Fruit fly (Drosophila melanogaster) whole organism, adult: ENCODE measurements around the gene CG33107.

Experiments
- CG11617 ChIP-seq: fragments of 200-800 bp; sonication (Bioruptor generic); optimal IDR thresholded peaks from 2 replicates; lab custom pipeline; 2017; ENCODE audit warnings: mild to moderate bottlenecking, missing biosample characterization, missing genetic modification reagents, missing genetic modification characterization
- CG12768 ChIP-seq: fragments of 200-800 bp; sonication (Bioruptor generic); optimal IDR thresholded peaks from 2 replicates; lab custom pipeline; 2017; ENCODE audit warnings: missing biosample characterization, missing genetic modification characterization, mild to moderate bottlenecking, moderate library complexity, missing genetic modification reagents
- CG14711 ChIP-seq: fragments of 200-800 bp; sonication (Bioruptor generic); optimal IDR thresholded peaks from 2 replicates; lab custom pipeline; 2018; ENCODE audit warnings: missing biosample characterization, mild to moderate bottlenecking, missing genetic modification characterization, moderate library complexity
- CG1620 ChIP-seq: fragments of 200-800 bp; sonication (Bioruptor generic); optimal IDR thresholded peaks from 2 replicates; lab custom pipeline; 2016; ENCODE audit warnings: missing biosample characterization, missing genetic modification characterization
- CG33017 ChIP-seq: fragments of 200-800 bp; sonication (Bioruptor generic); optimal IDR thresholded peaks from 2 replicates; lab custom pipeline; 2018; ENCODE audit warnings: missing biosample characterization, mild to moderate bottlenecking, missing genetic modification characterization, moderate library complexity
- CG5204 ChIP-seq: fragments of 200-800 bp; sonication (Bioruptor generic); optimal IDR thresholded peaks from 2 replicates; lab custom pipeline; 2016; ENCODE audit warnings: missing biosample characterization, missing genetic modification characterization
- CG7045 ChIP-seq: fragments of 200-800 bp; sonication (Bioruptor generic); optimal IDR thresholded peaks from 2 replicates; lab custom pipeline; 2017; ENCODE audit warnings: missing biosample characterization, mild to moderate bottlenecking, missing genetic modification characterization
- CG7101 ChIP-seq: fragments of 200-800 bp; sonication (Bioruptor generic); optimal IDR thresholded peaks from 2 replicates; lab custom pipeline; 2018; ENCODE audit warnings: missing biosample characterization, mild to moderate bottlenecking, missing genetic modification characterization, moderate library complexity
- Clk ChIP-seq: fragments of 200-800 bp; sonication (Bioruptor generic); optimal IDR thresholded peaks from 2 replicates; lab custom pipeline; 2017; ENCODE audit warnings: missing biosample characterization, missing genetic modification characterization
- Crg-1 ChIP-seq: fragments of 200-800 bp; sonication (Bioruptor generic); optimal IDR thresholded peaks from 2 replicates; lab custom pipeline; 2016; ENCODE audit warnings: missing biosample characterization, missing genetic modification characterization
- Hr96 ChIP-seq: fragments of 200-800 bp; sonication (Bioruptor generic); optimal IDR thresholded peaks from 2 replicates; lab custom pipeline; 2016; ENCODE audit warnings: missing biosample characterization, missing genetic modification characterization
- Mnt ChIP-seq: fragments of 200-800 bp; sonication (Bioruptor generic); optimal IDR thresholded peaks from 2 replicates; lab custom pipeline; 2016; ENCODE audit warnings: missing biosample characterization, mild to moderate bottlenecking, missing genetic modification characterization
- bab1 ChIP-seq: fragments of 200-800 bp; sonication (Bioruptor generic); optimal IDR thresholded peaks from 3 replicates; lab custom pipeline; 2019; ENCODE audit warnings: missing biosample characterization, mild to moderate bottlenecking, missing genetic modification characterization, moderate library complexity
- cic ChIP-seq: fragments of 200-800 bp; sonication (Bioruptor generic); optimal IDR thresholded peaks from 2 replicates; lab custom pipeline; 2017; ENCODE audit warnings: missing biosample characterization, mild to moderate bottlenecking, missing genetic modification characterization, moderate library complexity
- cnc ChIP-seq, 2 experiments: fragments of >200 bp; optimal IDR thresholded peaks; 2 replicates each; lab custom pipeline; 2017
- kay ChIP-seq: fragments of 200-800 bp; sonication (Bioruptor generic); peaks from one replicate; lab custom pipeline; 2016; ENCODE audit warnings: missing biosample characterization, missing genetic modification characterization, borderline replicate concordance
- ovo ChIP-seq: fragments of 200-800 bp; sonication (Bioruptor generic); optimal IDR thresholded peaks from 2 replicates; lab custom pipeline; 2016; ENCODE audit warnings: missing biosample characterization, missing genetic modification characterization
- pad ChIP-seq: fragments of 200-800 bp; sonication (Bioruptor generic); optimal IDR thresholded peaks from 3 replicates; lab custom pipeline; 2017; ENCODE audit warnings: missing biosample characterization, missing genetic modification characterization, mild to moderate bottlenecking, moderate library complexity, missing genetic modification reagents
- tj ChIP-seq: fragments of 200-800 bp; sonication (Bioruptor generic); optimal IDR thresholded peaks from 3 replicates; lab custom pipeline; 2017; ENCODE audit warnings: missing biosample characterization, mild to moderate bottlenecking, missing genetic modification characterization, moderate library complexity
- toe ChIP-seq: fragments of 200-800 bp; sonication (Bioruptor generic); optimal IDR thresholded peaks from 2 replicates; lab custom pipeline; 2016; ENCODE audit warnings: missing biosample characterization, missing genetic modification characterization

CG33107 gene

DNA sequence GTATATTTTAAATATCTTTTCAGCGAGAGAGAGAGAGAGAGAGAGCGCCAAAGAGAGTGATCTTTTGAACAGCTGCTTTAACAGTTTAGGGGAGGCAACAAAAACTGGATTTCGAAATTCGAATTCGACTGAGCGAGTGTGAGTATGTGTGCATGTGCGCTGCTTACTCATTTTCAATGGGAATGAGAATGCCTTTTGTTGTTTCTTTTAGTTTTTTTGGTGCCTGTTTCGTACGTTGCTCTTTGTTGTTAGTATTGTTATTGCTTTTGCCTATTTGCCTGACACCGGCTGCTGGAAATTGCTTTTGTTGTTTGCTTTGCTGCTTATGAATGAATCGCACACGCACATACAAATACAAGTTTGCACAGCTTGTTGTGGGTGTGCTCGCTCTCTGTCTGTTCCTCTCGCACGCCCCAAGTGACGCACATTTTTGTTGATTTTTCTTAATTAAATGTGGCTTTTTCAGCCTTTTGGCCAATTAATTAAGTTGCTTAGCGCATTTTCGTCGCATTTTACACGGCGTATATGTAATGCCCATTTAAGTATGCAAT, 42.4 kb upstream of the CG33107 start:
- TF ChIP-seq Mnt (GFP tag; lab: Kevin White, UChicago) (peak; percentile 38), cic (GFP tag; lab: Kevin White, UChicago) (peak; percentile 98), toe (GFP tag; lab: Kevin White, UChicago) (no peak), pad (GFP tag; lab: Kevin White, UChicago) (peak; percentile 77), CG12768 (GFP tag; lab: Kevin White, UChicago) (peak; percentile 75), CG14711 (peak; percentile 3), CG7101 (peak; percentile 26), CG7045 (GFP tag; lab: Kevin White, UChicago) (peak; percentile 64), tj (GFP tag; lab: Kevin White, UChicago) (peak; percentile 48), Crg-1 (no peak), kay (GFP tag; lab: Kevin White, UChicago) (peak; percentile 98), Hr96 (GFP tag; lab: Kevin White, UChicago) (no peak), CG11617 (GFP tag; lab: Kevin White, UChicago) (peak; percentile 51), cnc (optimal IDR thresholded peaks at IDR 0.05; lab: Kevin White, UChicago) (no peak)

DNA sequence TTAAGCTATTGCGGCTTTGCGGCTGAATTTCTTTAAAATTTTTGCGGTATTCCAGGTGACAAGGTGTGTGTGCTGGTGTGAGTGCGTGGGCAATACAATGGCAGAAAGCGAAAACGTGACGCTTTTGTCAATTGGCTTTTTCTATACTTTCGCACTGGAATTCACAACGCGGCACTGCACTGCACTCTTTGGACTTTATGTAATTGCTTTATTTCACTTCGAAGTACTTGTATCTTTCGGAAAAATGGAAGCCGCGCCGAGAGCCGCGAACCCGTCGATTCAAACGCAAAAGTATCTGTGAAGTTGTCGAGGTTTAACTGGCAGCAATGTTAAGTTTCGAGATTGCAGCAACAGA, 41.8 kb upstream of the CG33107 start:
- TF ChIP-seq bab1 (GFP tag; lab: Kevin White, UChicago) (no peak), CG7101 (no peak), kay (GFP tag; lab: Kevin White, UChicago) (no peak), CG12768 (GFP tag; lab: Kevin White, UChicago) (peak; percentile 38), CG14711 (no peak), cic (GFP tag; lab: Kevin White, UChicago) (no peak), CG33017 (tag; lab: Kevin White, UChicago) (no peak), CG7045 (GFP tag; lab: Kevin White, UChicago) (no peak), CG5204 (GFP tag; lab: Kevin White, UChicago) (no peak)

DNA sequence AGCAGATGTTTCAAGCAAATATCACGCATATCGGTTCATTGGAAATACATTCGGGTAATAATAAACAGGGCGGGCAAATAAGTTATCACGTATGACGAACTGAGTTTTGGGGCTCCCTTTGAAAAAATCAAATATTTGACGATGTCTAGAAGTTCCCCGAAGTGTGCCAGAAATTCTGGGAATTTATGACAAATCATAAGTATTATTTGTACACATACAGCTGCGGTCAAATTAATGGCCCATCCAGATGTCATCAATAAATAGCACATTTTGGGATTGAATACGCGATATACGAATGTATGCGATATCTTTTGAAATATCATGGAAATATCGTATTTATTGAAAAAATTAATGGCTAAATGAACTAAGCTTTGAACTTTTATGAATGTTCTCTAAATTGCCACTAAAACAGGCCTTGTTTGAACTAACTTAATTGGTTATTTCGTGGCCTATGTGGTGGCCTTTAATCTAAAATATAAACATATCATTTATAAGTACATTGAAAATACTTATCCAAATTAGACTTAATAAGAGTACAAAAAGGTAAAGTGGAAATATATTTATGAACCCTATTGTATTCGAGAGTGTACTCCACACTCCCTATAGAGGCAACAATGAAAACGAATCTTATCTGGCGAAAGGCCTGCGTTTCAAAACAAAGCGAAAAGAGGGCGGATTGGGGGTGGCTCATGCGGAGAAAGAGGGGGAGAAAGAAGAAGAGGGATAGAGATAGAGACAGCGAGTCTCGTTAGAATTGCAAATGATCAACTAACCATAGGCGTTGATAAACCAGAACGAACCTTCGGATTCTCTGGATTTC, 41.2 kb upstream of the CG33107 start:
- TF ChIP-seq CG14711, result peak; percentile 31
- no peak for TF ChIP-seq toe (GFP tag; lab: Kevin White, UChicago)
- peak; percentile 12 for TF ChIP-seq CG5204 (GFP tag; lab: Kevin White, UChicago)
- peak; percentile 9 for TF ChIP-seq bab1 (GFP tag; lab: Kevin White, UChicago)
- no peak for TF ChIP-seq Clk (GFP tag; lab: Kevin White, UChicago)
- no peak for TF ChIP-seq cic (GFP tag; lab: Kevin White, UChicago)
- no peak for TF ChIP-seq pad (GFP tag; lab: Kevin White, UChicago)
- TF ChIP-seq CG7101, result peak; percentile 19

DNA sequence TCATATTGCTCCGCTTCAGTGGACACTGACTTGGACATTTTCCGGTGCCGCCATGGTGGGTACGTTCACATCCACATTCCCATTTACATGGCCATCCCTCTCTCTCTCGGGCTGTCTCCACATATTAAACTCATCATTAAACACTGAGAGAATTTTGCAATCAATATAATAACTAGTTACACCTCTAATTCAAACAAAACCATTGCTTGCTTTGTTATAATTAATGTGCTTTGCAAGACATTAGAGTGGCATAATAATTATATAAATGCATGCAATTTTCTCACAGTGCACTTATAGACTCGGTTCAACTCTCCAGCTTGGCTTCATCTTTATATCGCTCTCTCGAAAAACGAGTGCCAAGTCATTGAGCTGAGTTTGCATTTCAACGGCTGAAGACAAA, 40.2 kb upstream of the CG33107 start:
- TF ChIP-seq CG5204 (GFP tag; lab: Kevin White, UChicago) (no peak), toe (GFP tag; lab: Kevin White, UChicago) (no peak), cnc (optimal IDR thresholded peaks at IDR 0.05; lab: Kevin White, UChicago) (peak in 1 of 2 experiments; percentile 3), CG7101 (peak; percentile 32), Mnt (GFP tag; lab: Kevin White, UChicago) (no peak), CG14711 (peak; percentile 51), tj (GFP tag; lab: Kevin White, UChicago) (peak; percentile 82), bab1 (GFP tag; lab: Kevin White, UChicago) (peak; percentile 69)

DNA sequence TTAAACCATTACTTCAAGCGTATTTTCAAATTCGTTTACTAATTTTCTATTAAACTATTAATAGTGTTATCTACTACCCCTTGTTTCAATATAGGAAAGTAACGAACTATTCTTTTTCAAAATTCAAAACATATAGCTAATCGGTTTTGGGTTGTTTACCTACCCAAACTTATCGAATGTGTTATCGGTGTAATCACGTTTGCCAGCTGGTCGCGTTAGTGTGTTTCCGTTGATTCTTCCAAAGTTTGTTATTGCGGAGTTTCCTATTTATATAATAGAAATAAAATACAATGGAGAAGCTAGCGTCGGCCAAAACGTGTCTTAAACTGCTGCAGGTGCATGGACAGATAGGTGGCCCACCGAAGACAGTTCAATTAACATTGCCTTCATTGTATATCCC, 33.8 kb upstream of the CG33107 start, which contains the start of gene mRpL45:
Gene mRpL45 (plus strand): TSS at position 213 of the 400 bp plus-strand sequence.
- TF ChIP-seq CG1620 (GFP tag; lab: Kevin White, UChicago), result no peak
- no peak for TF ChIP-seq ovo (GFP tag; lab: Kevin White, UChicago)
- no peak for TF ChIP-seq CG33017 (tag; lab: Kevin White, UChicago)
- TF ChIP-seq Hr96 (GFP tag; lab: Kevin White, UChicago), result no peak
- no peak for TF ChIP-seq CG7101
- peak; percentile 12 for TF ChIP-seq bab1 (GFP tag; lab: Kevin White, UChicago)
- no peak for TF ChIP-seq CG12768 (GFP tag; lab: Kevin White, UChicago)
- no peak for TF ChIP-seq cnc (optimal IDR thresholded peaks at IDR 0.05; lab: Kevin White, UChicago)
- peak; percentile 24 for TF ChIP-seq Mnt (GFP tag; lab: Kevin White, UChicago)
- no peak for TF ChIP-seq CG11617 (GFP tag; lab: Kevin White, UChicago)
- TF ChIP-seq pad (GFP tag; lab: Kevin White, UChicago), result no peak
- TF ChIP-seq toe (GFP tag; lab: Kevin White, UChicago), result no peak
- no peak for TF ChIP-seq Crg-1
- no peak for TF ChIP-seq tj (GFP tag; lab: Kevin White, UChicago)
- no peak for TF ChIP-seq kay (GFP tag; lab: Kevin White, UChicago)
- TF ChIP-seq CG14711, result no peak
- no peak for TF ChIP-seq cic (GFP tag; lab: Kevin White, UChicago)

DNA sequence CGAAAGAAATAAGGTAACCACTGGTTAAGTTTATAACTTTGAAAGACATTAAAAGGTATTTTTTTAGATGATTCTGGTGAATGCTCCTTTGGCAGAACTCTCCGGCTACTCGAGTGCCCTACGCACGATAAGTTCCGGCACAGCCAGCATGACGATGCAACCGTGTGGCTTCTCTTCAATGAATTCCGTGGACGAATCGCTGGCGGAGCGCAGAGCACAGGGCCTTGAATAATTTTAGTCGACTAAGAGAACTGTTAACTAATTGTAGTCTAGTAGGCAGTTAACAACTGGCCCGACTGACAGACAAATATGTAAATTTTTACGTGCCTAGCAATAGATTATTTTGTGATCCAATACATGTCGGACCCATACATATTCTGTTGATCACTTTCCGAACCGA, 31.7 kb upstream of the CG33107 start, which contains the start of gene CG31161:
Gene CG31161 (plus strand): TSS at position 301 of the 400 bp plus-strand sequence.
- no peak for TF ChIP-seq CG7101
- no peak for TF ChIP-seq toe (GFP tag; lab: Kevin White, UChicago)
- TF ChIP-seq CG12768 (GFP tag; lab: Kevin White, UChicago), result no peak
- TF ChIP-seq Mnt (GFP tag; lab: Kevin White, UChicago), result no peak
- TF ChIP-seq Crg-1, result no peak
- TF ChIP-seq CG33017 (tag; lab: Kevin White, UChicago), result no peak
- no peak for TF ChIP-seq tj (GFP tag; lab: Kevin White, UChicago)
- TF ChIP-seq Clk (GFP tag; lab: Kevin White, UChicago), result no peak
- TF ChIP-seq CG14711, result no peak
- no peak for TF ChIP-seq bab1 (GFP tag; lab: Kevin White, UChicago)
